Fruit fly (Drosophila melanogaster): Measurements from ENCODE around the gene CG15141.

- no peak for TF ChIP-seq Dll (optimal IDR thresholded peaks at IDR 0.05)
- TF ChIP-seq usp (GFP tag; optimal IDR thresholded peaks at IDR 0.05) = no peak
- no peak for TF ChIP-seq CG8478 (optimal IDR thresholded peaks at IDR 0.05)
- TF ChIP-seq pan (optimal IDR thresholded peaks at IDR 0.05) = no peak
- no peak for TF ChIP-seq psq (optimal IDR thresholded peaks at IDR 0.05)
Measured at dm6 chr2L:17437594-17437993, 27.2 kb downstream of the CG15141 start.

All from whole organism.